Worm (Caenorhabditis elegans) whole organism, late embryonic: ENCODE results near the gene Y119D3B.14.
A peak's percentile ranks its signal among the peaks of the same experiment; 100 is the strongest.

ENCODE experiments used
- C08G9.2 ChIP-seq: sonication (generic microtip); optimal IDR thresholded peaks from 2 replicates; lab custom pipeline; 2016; ENCODE audit warnings: mild to moderate bottlenecking, missing genetic modification characterization, moderate library complexity, missing compliant biosample characterization
- C38D4.7 ChIP-seq: fragments of 200-800 bp; sonication (Bioruptor generic); optimal IDR thresholded peaks from 2 replicates; lab custom pipeline; 2018; ENCODE audit warnings: mild to moderate bottlenecking, missing genetic modification characterization, moderate library complexity, missing compliant biosample characterization
- F13H6.1 ChIP-seq: sonication (generic microtip); optimal IDR thresholded peaks from 2 replicates; lab custom pipeline; 2016; ENCODE audit warnings: missing genetic modification characterization, missing compliant biosample characterization
- K02D7.2 ChIP-seq: sonication (generic microtip); optimal IDR thresholded peaks from 2 replicates; lab custom pipeline; 2017; ENCODE audit warnings: mild to moderate bottlenecking, missing genetic modification characterization, missing compliant biosample characterization
- Y22D7AL.16 ChIP-seq: sonication (generic microtip); optimal IDR thresholded peaks from 2 replicates; lab custom pipeline; 2016; ENCODE audit warnings: missing genetic modification characterization, missing compliant biosample characterization
- ahr-1 ChIP-seq: sonication (generic microtip); optimal IDR thresholded peaks from 2 replicates; lab custom pipeline; 2016; ENCODE audit warnings: missing genetic modification characterization, missing compliant biosample characterization
- ama-1 ChIP-seq: fragments of 150-350 bp; optimal IDR thresholded peaks from 2 replicates; lab custom pipeline; 2014
- ceh-14 ChIP-seq: sonication (generic microtip); optimal IDR thresholded peaks from 2 replicates; lab custom pipeline; 2016; ENCODE audit warnings: missing genotype, missing genetic modification characterization, missing compliant biosample characterization
- ceh-18 ChIP-seq: sonication (generic microtip); optimal IDR thresholded peaks from 2 replicates; lab custom pipeline; 2016; ENCODE audit warnings: missing genetic modification characterization, missing compliant biosample characterization
- ceh-2 ChIP-seq: sonication (generic microtip); optimal IDR thresholded peaks from 2 replicates; lab custom pipeline; 2016; ENCODE audit warnings: missing genotype, missing genetic modification characterization, missing compliant biosample characterization
- ceh-22 ChIP-seq: sonication (generic microtip); optimal IDR thresholded peaks from 2 replicates; lab custom pipeline; 2017; ENCODE audit warnings: missing biosample characterization, missing genetic modification characterization
- ceh-24 ChIP-seq: sonication (generic microtip); optimal IDR thresholded peaks from 2 replicates; lab custom pipeline; 2016; ENCODE audit warnings: mild to moderate bottlenecking, missing genetic modification characterization, missing compliant biosample characterization
- ceh-30 ChIP-seq: fragments of 150-350 bp; optimal IDR thresholded peaks from 2 replicates; lab custom pipeline; 2014; ENCODE audit warnings: missing biosample characterization, missing genetic modification characterization
- ceh-31 ChIP-seq: sonication (generic microtip); optimal IDR thresholded peaks from 2 replicates; lab custom pipeline; 2016; ENCODE audit warnings: missing genetic modification characterization, missing compliant biosample characterization
- ceh-45 ChIP-seq: fragments of 200-800 bp; sonication (Bioruptor generic); IDR thresholded peaks from 2 replicates; pipeline ENCODE4 v1.3.6; 2022; ENCODE audit warnings: missing genetic modification reagents, missing genetic modification characterization, missing compliant biosample characterization
- ceh-6 ChIP-seq: fragments of 200-800 bp; sonication (Bioruptor generic); optimal IDR thresholded peaks from 2 replicates; lab custom pipeline; 2018; ENCODE audit warnings: mild to moderate bottlenecking, missing genetic modification characterization, missing compliant biosample characterization
- ceh-9 ChIP-seq: sonication (generic microtip); optimal IDR thresholded peaks from 2 replicates; lab custom pipeline; 2016; ENCODE audit warnings: mild to moderate bottlenecking, missing genetic modification characterization, inconsistent platforms, missing compliant biosample characterization
- che-1 ChIP-seq: sonication (generic microtip); optimal IDR thresholded peaks from 2 replicates; lab custom pipeline; 2016; ENCODE audit warnings: mild to moderate bottlenecking, missing genetic modification characterization, missing compliant biosample characterization
- dve-1 ChIP-seq: sonication (generic microtip); optimal IDR thresholded peaks from 2 replicates; lab custom pipeline; 2017; ENCODE audit warnings: antibody characterized with exemption, mild to moderate bottlenecking, missing genetic modification characterization, missing compliant biosample characterization
- elt-2 ChIP-seq: sonication (generic microtip); optimal IDR thresholded peaks from 2 replicates; lab custom pipeline; 2016; ENCODE audit warnings: missing genetic modification reagents, missing genetic modification characterization, missing compliant biosample characterization
- elt-4 ChIP-seq: sonication (generic microtip); optimal IDR thresholded peaks from 2 replicates; lab custom pipeline; 2016; ENCODE audit warnings: missing genetic modification characterization, missing compliant biosample characterization
- ets-4 ChIP-seq: sonication (generic microtip); optimal IDR thresholded peaks from 2 replicates; lab custom pipeline; 2016; ENCODE audit warnings: missing genetic modification characterization, missing compliant biosample characterization
- eyg-1 ChIP-seq: sonication (generic microtip); optimal IDR thresholded peaks from 2 replicates; lab custom pipeline; 2016; ENCODE audit warnings: missing genotype, missing genetic modification characterization, missing compliant biosample characterization
- fax-1 ChIP-seq: sonication (generic microtip); optimal IDR thresholded peaks from 2 replicates; lab custom pipeline; 2016; ENCODE audit warnings: missing genotype, missing genetic modification characterization, missing compliant biosample characterization
- hlh-30 ChIP-seq: sonication (generic microtip); optimal IDR thresholded peaks from 2 replicates; lab custom pipeline; 2017; ENCODE audit warnings: antibody characterized with exemption, missing genetic modification characterization, missing compliant biosample characterization; ENCODE audit not compliant: insufficient read depth
- hlh-6 ChIP-seq: sonication (generic microtip); optimal IDR thresholded peaks from 2 replicates; lab custom pipeline; 2016; ENCODE audit warnings: missing genotype, missing genetic modification characterization, missing compliant biosample characterization
- hlh-8 ChIP-seq: sonication (generic microtip); optimal IDR thresholded peaks from 2 replicates; lab custom pipeline; 2016; ENCODE audit warnings: missing genotype, missing genetic modification characterization, missing compliant biosample characterization
- lim-6 ChIP-seq: sonication (generic microtip); optimal IDR thresholded peaks from 2 replicates; lab custom pipeline; 2016; ENCODE audit warnings: missing genetic modification characterization, missing compliant biosample characterization
- mec-3 ChIP-seq: sonication (generic microtip); optimal IDR thresholded peaks from 2 replicates; lab custom pipeline; 2016; ENCODE audit warnings: borderline replicate concordance, missing genetic modification characterization, missing compliant biosample characterization
- nfya-1 ChIP-seq: sonication (generic microtip); optimal IDR thresholded peaks from 2 replicates; lab custom pipeline; 2017; ENCODE audit warnings: missing genetic modification characterization, mild to moderate bottlenecking, missing compliant biosample characterization, antibody characterized with exemption, moderate library complexity
- nhr-232 ChIP-seq: sonication (generic microtip); optimal IDR thresholded peaks from 2 replicates; lab custom pipeline; 2016; ENCODE audit warnings: missing genetic modification characterization, missing compliant biosample characterization
- npax-4 ChIP-seq: sonication (generic microtip); optimal IDR thresholded peaks from 2 replicates; lab custom pipeline; 2016; ENCODE audit warnings: missing genetic modification characterization, missing compliant biosample characterization
- odd-2 ChIP-seq: sonication (generic microtip); optimal IDR thresholded peaks from 2 replicates; lab custom pipeline; 2017; ENCODE audit warnings: antibody characterized with exemption, mild to moderate bottlenecking, missing genetic modification characterization, missing compliant biosample characterization
- pat-9 ChIP-seq: fragments of 200-800 bp; sonication (Bioruptor generic); optimal IDR thresholded peaks from 2 replicates; lab custom pipeline; 2018; ENCODE audit warnings: mild to moderate bottlenecking, missing genetic modification characterization, moderate library complexity, missing compliant biosample characterization
- pax-1 ChIP-seq: fragments of 150-350 bp; optimal IDR thresholded peaks from 2 replicates; lab custom pipeline; 2014; ENCODE audit warnings: missing biosample characterization, missing genetic modification characterization
- pha-2 ChIP-seq: sonication (generic microtip); optimal IDR thresholded peaks from 2 replicates; lab custom pipeline; 2017; ENCODE audit warnings: mild to moderate bottlenecking, missing genetic modification characterization, missing compliant biosample characterization
- pha-4 ChIP-seq: fragments of 150-350 bp; optimal IDR thresholded peaks from 2 replicates; lab custom pipeline; 2018; ENCODE audit warnings: missing biosample characterization, missing genetic modification reagents, missing genetic modification characterization
- pqm-1 ChIP-seq: sonication (generic microtip); optimal IDR thresholded peaks from 2 replicates; lab custom pipeline; 2016; ENCODE audit warnings: missing genetic modification characterization, missing compliant biosample characterization
- ref-2 ChIP-seq: sonication (generic microtip); optimal IDR thresholded peaks from 2 replicates; lab custom pipeline; 2016; ENCODE audit warnings: missing genetic modification characterization, missing compliant biosample characterization
- rnt-1 ChIP-seq: sonication (generic microtip); optimal IDR thresholded peaks from 2 replicates; lab custom pipeline; 2016; ENCODE audit warnings: missing genetic modification characterization, missing compliant biosample characterization
- sdc-2 ChIP-seq: sonication (generic microtip); optimal IDR thresholded peaks from 2 replicates; lab custom pipeline; 2016; ENCODE audit warnings: missing genotype, missing genetic modification characterization, missing compliant biosample characterization
- sox-4 ChIP-seq: sonication (generic microtip); optimal IDR thresholded peaks from 2 replicates; lab custom pipeline; 2017; ENCODE audit warnings: mild to moderate bottlenecking, missing genetic modification characterization, inconsistent platforms, missing compliant biosample characterization
- syd-9 ChIP-seq: sonication (generic microtip); optimal IDR thresholded peaks from 2 replicates; lab custom pipeline; 2016; ENCODE audit warnings: mild to moderate bottlenecking, missing genetic modification characterization, moderate library complexity, missing compliant biosample characterization
- tbx-2 ChIP-seq: sonication (generic microtip); optimal IDR thresholded peaks from 2 replicates; lab custom pipeline; 2016; ENCODE audit warnings: missing genetic modification characterization, missing compliant biosample characterization
- tbx-7 ChIP-seq: sonication (generic microtip); optimal IDR thresholded peaks from 2 replicates; lab custom pipeline; 2016; ENCODE audit warnings: missing genotype, missing genetic modification characterization, missing compliant biosample characterization
- unc-42 ChIP-seq: sonication (generic microtip); optimal IDR thresholded peaks from 2 replicates; lab custom pipeline; 2016; ENCODE audit warnings: missing genotype, missing genetic modification characterization, missing compliant biosample characterization
- unc-55 ChIP-seq: sonication (generic microtip); optimal IDR thresholded peaks from 2 replicates; lab custom pipeline; 2017; ENCODE audit warnings: missing biosample characterization, missing genetic modification reagents, missing genetic modification characterization
- unc-86 ChIP-seq: sonication (generic microtip); optimal IDR thresholded peaks from 2 replicates; lab custom pipeline; 2016; ENCODE audit warnings: missing genetic modification characterization, missing compliant biosample characterization
- zip-5 ChIP-seq: sonication (generic microtip); optimal IDR thresholded peaks from 2 replicates; lab custom pipeline; 2016; ENCODE audit warnings: missing genetic modification characterization, missing compliant biosample characterization
- ztf-16 ChIP-seq: sonication (generic microtip); optimal IDR thresholded peaks from 2 replicates; lab custom pipeline; 2017; ENCODE audit warnings: missing genetic modification characterization, missing compliant biosample characterization

Y119D3B.14 gene

DNA sequence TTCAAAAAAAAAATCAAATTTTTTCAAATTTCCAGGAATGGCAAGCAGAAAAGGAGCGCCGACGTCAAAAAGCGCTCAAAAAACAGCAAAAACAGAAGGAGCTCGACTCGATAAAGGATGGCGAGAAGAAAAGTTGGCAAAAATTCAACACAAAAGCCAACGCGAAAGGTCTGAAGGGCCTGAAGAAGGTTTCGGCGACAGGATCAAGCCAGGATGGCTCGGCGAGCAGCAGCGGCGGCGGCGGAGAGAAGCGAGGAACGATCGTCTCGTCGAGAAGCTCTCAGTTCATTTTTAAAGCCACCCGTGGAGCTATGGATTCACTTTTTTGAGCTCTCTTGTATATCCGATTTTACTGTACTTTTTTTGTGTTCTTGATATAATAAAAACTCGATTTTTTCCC is 48.8 kb downstream of the Y119D3B.14 start:
- TF ChIP-seq ceh-45 = no peak
- TF ChIP-seq tbx-7 (tag; lab: Kevin White, UChicago) = no peak
- TF ChIP-seq K02D7.2 = no peak
- no peak for TF ChIP-seq ceh-6 (GFP tag; lab: Kevin White, UChicago)
- no peak for TF ChIP-seq rnt-1
- no peak for TF ChIP-seq pqm-1 (tag; lab: Kevin White, UChicago)
- TF ChIP-seq ceh-30 = no peak
- TF ChIP-seq F13H6.1 (tag; lab: Kevin White, UChicago) = no peak
- no peak for TF ChIP-seq elt-2 (tag; lab: Kevin White, UChicago)
- TF ChIP-seq odd-2 (tag; lab: Kevin White, UChicago) = no peak
- TF ChIP-seq dve-1 (tag; lab: Kevin White, UChicago) = no peak
- TF ChIP-seq eyg-1 (tag; lab: Kevin White, UChicago) = no peak
- TF ChIP-seq tbx-2 (tag; lab: Kevin White, UChicago) = no peak
- no peak for TF ChIP-seq nfya-1 (tag; lab: Kevin White, UChicago)

DNA sequence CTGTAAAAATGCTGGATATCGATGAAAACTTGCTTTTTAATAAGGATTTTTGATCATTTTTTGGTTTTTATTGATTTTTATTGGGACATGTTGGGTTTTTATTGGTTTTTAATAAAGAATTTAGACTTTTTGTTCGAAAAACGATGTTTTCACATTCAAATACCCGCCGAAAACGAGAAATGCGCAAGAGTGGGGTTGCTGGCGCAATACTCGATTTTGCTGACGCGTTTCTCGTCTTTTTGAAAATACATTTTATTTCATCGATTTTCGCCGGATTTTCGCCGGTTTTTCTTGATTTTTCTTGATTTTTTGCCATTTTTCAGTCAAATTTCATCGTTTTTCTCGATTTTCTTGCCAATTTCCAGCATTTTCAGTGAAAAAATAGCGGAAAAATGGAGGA is 50.8 kb downstream of the Y119D3B.14 start, which contains the start of gene smr-1:
Gene smr-1, plus strand, starts transcription at position 375 of the 400 bp plus-strand sequence.
- TF ChIP-seq ceh-31 (tag; lab: Kevin White, UChicago) (no peak), unc-55 (no peak), pax-1 (tag; lab: Kevin White, UChicago) (no peak), hlh-6 (tag; lab: Kevin White, UChicago) (no peak), tbx-2 (tag; lab: Kevin White, UChicago) (peak; percentile 68), ceh-24 (tag; lab: Kevin White, UChicago) (no peak), ref-2 (tag; lab: Kevin White, UChicago) (no peak), lim-6 (tag; lab: Kevin White, UChicago) (no peak), dve-1 (tag; lab: Kevin White, UChicago) (peak; percentile 55), ama-1 (no peak), pat-9 (tag; lab: Kevin White, UChicago) (no peak), tbx-7 (tag; lab: Kevin White, UChicago) (no peak), ztf-16 (tag; lab: Kevin White, UChicago) (peak; percentile 49), ceh-22 (tag; lab: Kevin White, UChicago) (no peak), hlh-8 (tag; lab: Kevin White, UChicago) (no peak), ceh-30 (peak; percentile 54), unc-86 (tag; lab: Kevin White, UChicago) (peak; percentile 57), nhr-232 (peak; percentile 4), mec-3 (tag; lab: Kevin White, UChicago) (no peak), ceh-6 (GFP tag; lab: Kevin White, UChicago) (no peak), ceh-14 (tag; lab: Kevin White, UChicago) (no peak), hlh-30 (tag; lab: Kevin White, UChicago) (no peak), unc-42 (tag; lab: Kevin White, UChicago) (peak; percentile 41), nfya-1 (tag; lab: Kevin White, UChicago) (peak; percentile 58), ahr-1 (tag; lab: Kevin White, UChicago) (no peak), sox-4 (tag; lab: Kevin White, UChicago) (peak; percentile 70), sdc-2 (peak; percentile 33), zip-5 (tag; lab: Kevin White, UChicago) (no peak), che-1 (tag; lab: Kevin White, UChicago) (peak; percentile 38), ceh-45 (no peak), ets-4 (tag; lab: Kevin White, UChicago) (peak; percentile 16), elt-4 (tag; lab: Kevin White, UChicago) (no peak), fax-1 (peak; percentile 17), ceh-2 (tag; lab: Kevin White, UChicago) (no peak), eyg-1 (tag; lab: Kevin White, UChicago) (no peak), C38D4.7 (peak; percentile 25), pha-2 (tag; lab: Kevin White, UChicago) (no peak), ceh-18 (tag; lab: Kevin White, UChicago) (peak; percentile 36), F13H6.1 (tag; lab: Kevin White, UChicago) (no peak), Y22D7AL.16 (no peak), syd-9 (tag; lab: Kevin White, UChicago) (no peak), pha-4 (tag; lab: Kevin White, UChicago) (no peak), odd-2 (tag; lab: Kevin White, UChicago) (no peak), ceh-9 (tag; lab: Kevin White, UChicago) (no peak), npax-4 (tag; lab: Kevin White, UChicago) (no peak), rnt-1 (no peak), C08G9.2 (no peak)
